Worm (Caenorhabditis elegans): ENCODE results near the gene Y81G3A.6.

Gene Y81G3A.6

DNA sequence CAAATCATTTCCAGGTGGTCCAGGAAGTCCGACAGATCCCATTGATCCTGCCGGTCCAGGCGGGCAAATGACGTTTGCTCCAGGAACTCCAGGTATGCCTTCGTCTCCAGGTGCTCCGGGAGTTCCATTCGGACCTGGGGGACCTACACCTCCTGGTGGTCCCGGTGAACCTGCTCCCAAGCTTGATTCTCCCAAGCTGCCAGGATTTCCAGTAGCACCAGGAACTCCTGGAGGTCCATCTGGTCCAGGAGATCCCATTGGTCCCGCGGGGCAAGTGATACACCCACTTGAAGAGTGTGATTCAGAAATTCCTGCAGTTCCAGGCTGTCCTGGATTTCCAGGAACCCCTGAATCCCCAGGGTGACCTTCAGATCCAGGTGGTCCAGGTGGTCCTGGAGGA, 14.0 kb upstream of the Y81G3A.6 start:
- no peak for TF ChIP-seq elt-1 (tag; optimal IDR thresholded peaks at IDR 0.05)
- TF ChIP-seq unc-62 (GFP tag; optimal IDR thresholded peaks at IDR 0.05), result no peak
- TF ChIP-seq fos-1 (tag; optimal IDR thresholded peaks at IDR 0.05), result no peak
- TF ChIP-seq gmeb-1 (tag; optimal IDR thresholded peaks at IDR 0.05), result no peak
- no peak for TF ChIP-seq ztf-11 (tag; optimal IDR thresholded peaks at IDR 0.05)

- TF ChIP-seq nhr-6 (tag; optimal IDR thresholded peaks at IDR 0.05), result no peak
These were observed 9.6 kb upstream of the Y81G3A.6 start for ce11 chrII:13091857-13092256.

DNA sequence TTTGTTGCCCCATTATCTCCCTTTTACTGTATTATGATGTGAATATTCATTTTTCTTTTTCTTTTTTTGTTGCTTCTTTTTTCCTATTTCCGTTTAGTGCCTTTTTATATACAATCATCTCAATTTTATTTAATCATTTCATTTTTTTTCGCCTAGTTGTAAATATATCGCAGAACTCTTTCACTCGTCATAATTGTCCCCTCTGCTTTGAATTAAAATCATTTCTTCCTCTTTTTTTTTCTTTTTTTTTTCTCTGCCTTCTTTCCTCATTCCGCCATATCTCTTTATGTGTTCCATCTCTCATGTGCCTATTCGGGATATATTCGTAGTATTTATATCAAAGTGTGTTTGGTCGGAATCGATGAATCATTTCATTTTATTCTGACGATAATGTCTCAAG, 8.8 kb upstream of the Y81G3A.6 start, which contains the start of gene Y81G3A.4:
Gene Y81G3A.4, plus strand, starts transcription at position 301 of the 400 bp plus-strand sequence.
- TF ChIP-seq nhr-11 (tag; optimal IDR thresholded peaks at IDR 0.05) (no peak), C34F6.9 (tag; optimal IDR thresholded peaks at IDR 0.05) (no peak), ztf-1 (GFP tag; conservative IDR thresholded peaks at IDR 0.05) (no peak), aly-2 (tag; optimal IDR thresholded peaks at IDR 0.05) (no peak), ama-1 (optimal IDR thresholded peaks at IDR 0.05) (no peak), zag-1 (tag; optimal IDR thresholded peaks at IDR 0.05) (no peak), crh-2 (tag; optimal IDR thresholded peaks at IDR 0.05) (no peak), nhr-23 (tag; optimal IDR thresholded peaks at IDR 0.05) (no peak)

- TF ChIP-seq elt-1 (tag; optimal IDR thresholded peaks at IDR 0.05), result no peak
- no peak for TF ChIP-seq zag-1 (tag; optimal IDR thresholded peaks at IDR 0.05)
These were observed 3.6 kb upstream of the Y81G3A.6 start for ce11 chrII:13085951-13086350.

DNA sequence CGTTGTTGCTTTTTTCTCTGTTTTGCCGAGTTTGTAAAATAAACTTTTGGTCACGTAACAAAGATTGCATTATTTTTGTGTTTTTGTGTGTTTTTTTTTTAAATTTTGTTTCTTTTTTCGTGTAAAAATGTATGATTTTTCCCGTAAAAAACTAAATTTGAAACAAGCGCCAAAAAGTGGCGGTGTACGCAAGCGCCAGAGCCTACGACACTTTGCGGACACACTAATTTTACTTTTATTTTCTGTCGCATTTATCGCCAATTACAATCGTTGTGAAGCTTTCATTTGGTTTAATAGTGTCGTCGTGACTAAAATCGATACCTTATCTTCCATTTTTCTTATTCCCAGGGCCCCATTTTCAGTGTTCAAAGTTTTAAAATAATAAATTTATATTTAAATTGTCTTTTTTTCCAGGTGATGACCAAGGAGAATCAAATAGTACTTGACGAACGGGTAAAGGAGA, 1.5 kb upstream of the Y81G3A.6 start, which contains the start of the genes Y81G3A.1 and gcn-2:
Gene Y81G3A.1, minus strand, starts transcription at position 175 of the 463 bp plus-strand sequence.
Gene gcn-2, plus strand, starts transcription at position 413 of the 463 bp plus-strand sequence.
- no peak for TF ChIP-seq lin-13 (GFP tag; optimal IDR thresholded peaks at IDR 0.05)
- TF ChIP-seq unc-39 (tag; optimal IDR thresholded peaks at IDR 0.05), result no peak
- no peak for TF ChIP-seq egl-27 (tag; optimal IDR thresholded peaks at IDR 0.05)
- TF ChIP-seq unc-55 (GFP tag; optimal IDR thresholded peaks at IDR 0.05), result peak; percentile 70
- no peak for TF ChIP-seq zag-1 (tag; optimal IDR thresholded peaks at IDR 0.05)
- no peak for TF ChIP-seq nhr-12 (tag; optimal IDR thresholded peaks at IDR 0.05)
- no peak for TF ChIP-seq alr-1 (tag; optimal IDR thresholded peaks at IDR 0.05)
- TF ChIP-seq Y55F3AM.14 (GFP tag; optimal IDR thresholded peaks at IDR 0.05), result no peak
- no peak for TF ChIP-seq mab-5 (tag; optimal IDR thresholded peaks at IDR 0.05)
- no peak for TF ChIP-seq lin-39 (tag; optimal IDR thresholded peaks at IDR 0.05)
- peak; percentile 52 for TF ChIP-seq sma-9 (GFP tag; optimal IDR thresholded peaks at IDR 0.05)
- TF ChIP-seq sma-9 (tag; optimal IDR thresholded peaks at IDR 0.05), result no peak
- TF ChIP-seq nhr-25 (tag; optimal IDR thresholded peaks at IDR 0.05), result no peak
- TF ChIP-seq dmd-4 (tag; optimal IDR thresholded peaks at IDR 0.05), result no peak
- TF ChIP-seq elt-1 (tag; optimal IDR thresholded peaks at IDR 0.05), result no peak
- no peak for TF ChIP-seq ceh-82 (tag; optimal IDR thresholded peaks at IDR 0.05)
- TF ChIP-seq elt-3 (tag; optimal IDR thresholded peaks at IDR 0.05), result no peak
- TF ChIP-seq nhr-11 (tag; optimal IDR thresholded peaks at IDR 0.05), result no peak
- peak; percentile 36 for TF ChIP-seq ceh-16 (tag; optimal IDR thresholded peaks at IDR 0.05)
- TF ChIP-seq blmp-1 (tag; optimal IDR thresholded peaks at IDR 0.05; ENCODE audit: insufficient read depth), result no peak
- TF ChIP-seq sma-3 (GFP tag; optimal IDR thresholded peaks at IDR 0.05), result peak; percentile 29
- no peak for TF ChIP-seq unc-62 (GFP tag; optimal IDR thresholded peaks at IDR 0.05)
- peak; percentile 46 for TF ChIP-seq nhr-129 (tag; optimal IDR thresholded peaks at IDR 0.05)
- TF ChIP-seq aly-2 (tag; optimal IDR thresholded peaks at IDR 0.05), result no peak
- TF ChIP-seq ztf-4 (tag; optimal IDR thresholded peaks at IDR 0.05), result no peak
- no peak for TF ChIP-seq nhr-237 (tag; optimal IDR thresholded peaks at IDR 0.05)
- no peak for TF ChIP-seq nhr-10 (tag; optimal IDR thresholded peaks at IDR 0.05)
- no peak for TF ChIP-seq nhr-6 (tag; optimal IDR thresholded peaks at IDR 0.05)
- TF ChIP-seq ztf-1 (GFP tag; conservative IDR thresholded peaks at IDR 0.05), result no peak
- TF ChIP-seq nhr-77 (tag; optimal IDR thresholded peaks at IDR 0.05), result no peak
- TF ChIP-seq sem-4 (tag; optimal IDR thresholded peaks at IDR 0.05), result no peak
- no peak for TF ChIP-seq snpc-4 (tag; optimal IDR thresholded peaks at IDR 0.05)
- peak; percentile 0 for TF ChIP-seq nhr-21 (tag; optimal IDR thresholded peaks at IDR 0.05)
- no peak for TF ChIP-seq peb-1 (tag; optimal IDR thresholded peaks at IDR 0.05)
- TF ChIP-seq crh-2 (tag; optimal IDR thresholded peaks at IDR 0.05), result peak; percentile 46
- TF ChIP-seq nhr-23 (tag; optimal IDR thresholded peaks at IDR 0.05), result no peak
- no peak for TF ChIP-seq R02D3.7 (tag; optimal IDR thresholded peaks at IDR 0.05)
- no peak for TF ChIP-seq ztf-11 (tag; optimal IDR thresholded peaks at IDR 0.05)
- no peak for TF ChIP-seq ZK546.5 (tag; optimal IDR thresholded peaks at IDR 0.05)
- TF ChIP-seq lin-11 (tag; optimal IDR thresholded peaks at IDR 0.05), result peak; percentile 19
- TF ChIP-seq mdl-1 (tag; optimal IDR thresholded peaks at IDR 0.05), result no peak
- TF ChIP-seq C34F6.9 (tag; optimal IDR thresholded peaks at IDR 0.05), result no peak
- TF ChIP-seq fos-1 (tag; optimal IDR thresholded peaks at IDR 0.05), result peak; percentile 10
- no peak for TF ChIP-seq F13H6.1 (tag; optimal IDR thresholded peaks at IDR 0.05)

All from whole organism, L2 larva.